Fruit fly (Drosophila melanogaster) whole organism, embryonic: Measurements from ENCODE around the gene nolo.
A peak's percentile ranks its signal among the peaks of the same experiment; 100 is the strongest.

Experiments used
- ATbp ChIP-seq: fragments of 200-800 bp; sonication (Bioruptor generic); optimal IDR thresholded peaks from 2 replicates; lab custom pipeline; 2017; ENCODE audit warnings: missing biosample characterization, mild to moderate bottlenecking, missing genetic modification characterization, missing genetic modification reagents
- Adf1 ChIP-seq: fragments of 200-800 bp; sonication (Bioruptor generic); IDR thresholded peaks from 2 replicates; pipeline ENCODE4 v1.3.6; 2022; ENCODE audit warnings: missing biosample characterization, missing genetic modification characterization
- Atf-2 ChIP-seq: fragments of 200-800 bp; sonication (Bioruptor generic); optimal IDR thresholded peaks from 2 replicates; lab custom pipeline; 2016; ENCODE audit warnings: missing biosample characterization, missing genetic modification characterization
- Atf3 ChIP-seq: fragments of 200-800 bp; sonication (Bioruptor generic); optimal IDR thresholded peaks from 3 replicates; lab custom pipeline; 2016; ENCODE audit warnings: missing biosample characterization, missing genetic modification characterization
- BtbVII ChIP-seq: fragments of 200-800 bp; sonication (Bioruptor generic); optimal IDR thresholded peaks from 3 replicates; lab custom pipeline; 2017; ENCODE audit warnings: missing biosample characterization, mild to moderate bottlenecking, missing genetic modification characterization
- CG10462 ChIP-seq: fragments of 200-800 bp; sonication (Bioruptor generic); optimal IDR thresholded peaks from 2 replicates; lab custom pipeline; 2016; ENCODE audit warnings: missing biosample characterization, missing genetic modification characterization
- CG11695 ChIP-seq: fragments of 200-800 bp; sonication (Bioruptor generic); IDR thresholded peaks from 3 replicates; pipeline ENCODE4 v1.3.6; 2022; ENCODE audit warnings: missing biosample characterization, missing genetic modification characterization
- CG12659 ChIP-seq: fragments of 200-800 bp; sonication (Bioruptor generic); optimal IDR thresholded peaks from 3 replicates; lab custom pipeline; 2017; ENCODE audit warnings: mild to moderate bottlenecking, missing biosample characterization, missing genetic modification reagents, missing genetic modification characterization
- CG13123 ChIP-seq: fragments of 200-800 bp; sonication (Bioruptor generic); optimal IDR thresholded peaks from 2 replicates; lab custom pipeline; 2016; ENCODE audit warnings: missing biosample characterization, missing genetic modification characterization
- CG13775 ChIP-seq: fragments of 200-800 bp; sonication (Bioruptor generic); optimal IDR thresholded peaks from 3 replicates; lab custom pipeline; 2017; ENCODE audit warnings: missing biosample characterization, mild to moderate bottlenecking, missing genetic modification characterization
- CG14050 ChIP-seq: fragments of 200-800 bp; sonication (Bioruptor generic); IDR thresholded peaks from 3 replicates; pipeline ENCODE4 v1.3.6; 2022; ENCODE audit warnings: missing biosample characterization, missing genetic modification characterization
- CG17359 ChIP-seq: fragments of 200-800 bp; sonication (Bioruptor generic); optimal IDR thresholded peaks from 3 replicates; lab custom pipeline; 2018; ENCODE audit warnings: missing biosample characterization, mild to moderate bottlenecking, missing genetic modification characterization, moderate library complexity
- CG2678 ChIP-seq: fragments of 200-800 bp; sonication (Bioruptor generic); optimal IDR thresholded peaks from 3 replicates; lab custom pipeline; 2019; ENCODE audit warnings: missing biosample characterization, mild to moderate bottlenecking, missing genetic modification characterization, moderate library complexity
- CG33213 ChIP-seq: fragments of 200-800 bp; sonication (Bioruptor generic); optimal IDR thresholded peaks from 3 replicates; lab custom pipeline; 2016; ENCODE audit warnings: missing biosample characterization, missing genetic modification characterization
- CG4360 ChIP-seq: fragments of 200-800 bp; sonication (Bioruptor generic); IDR thresholded peaks from 2 replicates; pipeline ENCODE4 v1.3.6; 2022; ENCODE audit warnings: missing biosample characterization, missing genetic modification characterization
- CG4730 ChIP-seq: fragments of 200-800 bp; sonication (Bioruptor generic); IDR thresholded peaks from 2 replicates; pipeline ENCODE4 v1.3.6; 2022; ENCODE audit warnings: missing biosample characterization, missing genetic modification characterization
- CG4854 ChIP-seq: fragments of 200-800 bp; sonication (Bioruptor generic); optimal IDR thresholded peaks from 2 replicates; lab custom pipeline; 2016; ENCODE audit warnings: missing biosample characterization, missing genetic modification characterization, inconsistent platforms
- CG8359 ChIP-seq: fragments of 200-800 bp; sonication (Bioruptor generic); optimal IDR thresholded peaks from 2 replicates; lab custom pipeline; 2017; ENCODE audit warnings: missing biosample characterization, mild to moderate bottlenecking, missing genetic modification characterization, borderline replicate concordance
- CG8765 ChIP-seq: fragments of 200-800 bp; sonication (Bioruptor generic); IDR thresholded peaks from 2 replicates; pipeline ENCODE4 v1.3.6; 2022; ENCODE audit warnings: missing biosample characterization, missing genetic modification characterization
- CTCF ChIP-seq: fragments of 200-800 bp; sonication (Bioruptor generic); optimal IDR thresholded peaks from 2 replicates; lab custom pipeline; 2017; ENCODE audit warnings: missing biosample characterization, mild to moderate bottlenecking, missing genetic modification characterization, moderate library complexity
- CkIIα-i1 ChIP-seq: fragments of 200-800 bp; sonication (Bioruptor generic); IDR thresholded peaks from 2 replicates; pipeline ENCODE4 v1.3.6; 2022; ENCODE audit warnings: missing biosample characterization, missing genetic modification characterization
- CrebB ChIP-seq: fragments of 200-800 bp; sonication (Bioruptor generic); optimal IDR thresholded peaks from 3 replicates; lab custom pipeline; 2018; ENCODE audit warnings: missing biosample characterization, mild to moderate bottlenecking, missing genetic modification characterization
- D ChIP-seq, 2 experiments: fragments of 200-800 bp in 1 of 2; fragments of >200 bp in 1 of 2; sonication (Bioruptor generic) in 1 of 2; optimal IDR thresholded peaks; 2 replicates in 1 of 2; 3 replicates in 1 of 2; lab custom pipeline; 2017; ENCODE audit warnings: mild to moderate bottlenecking in 1 of 2, missing biosample characterization in 1 of 2, missing genetic modification characterization in 1 of 2, missing genetic modification reagents in 1 of 2
- Doc3 ChIP-seq: fragments of 200-800 bp; sonication (Bioruptor generic); IDR thresholded peaks from 3 replicates; pipeline ENCODE4 v1.3.6; 2022; ENCODE audit warnings: missing biosample characterization, missing genetic modification characterization; ENCODE audit not compliant: partially characterized antibody
- Hey ChIP-seq: fragments of 200-800 bp; sonication (Bioruptor generic); optimal IDR thresholded peaks from 3 replicates; lab custom pipeline; 2018; ENCODE audit warnings: missing biosample characterization, mild to moderate bottlenecking, missing genetic modification characterization
- Kr ChIP-seq: fragments of 200-800 bp; sonication (Bioruptor generic); optimal IDR thresholded peaks from 2 replicates; lab custom pipeline; 2017; ENCODE audit warnings: missing biosample characterization, mild to moderate bottlenecking, missing genetic modification characterization
- Lhr ChIP-seq: fragments of 200-800 bp; sonication (Bioruptor generic); optimal IDR thresholded peaks from 3 replicates; lab custom pipeline; 2017; ENCODE audit warnings: mild to moderate bottlenecking, missing biosample characterization, missing genetic modification reagents, missing genetic modification characterization
- MTF-1 ChIP-seq: fragments of 200-800 bp; sonication (Bioruptor generic); optimal IDR thresholded peaks from 2 replicates; lab custom pipeline; 2018; ENCODE audit warnings: missing biosample characterization, mild to moderate bottlenecking, missing genetic modification characterization, borderline replicate concordance
- Mad ChIP-seq: fragments of 200-800 bp; sonication (Bioruptor generic); optimal IDR thresholded peaks from 2 replicates; lab custom pipeline; 2016; ENCODE audit warnings: missing biosample characterization, missing genetic modification characterization
- Meics ChIP-seq: fragments of 200-800 bp; sonication (Bioruptor generic); optimal IDR thresholded peaks from 2 replicates; lab custom pipeline; 2017; ENCODE audit warnings: missing biosample characterization, mild to moderate bottlenecking, missing genetic modification characterization
- Tbp ChIP-seq: fragments of >200 bp; optimal IDR thresholded peaks from 2 replicates; lab custom pipeline; 2018; ENCODE audit warnings: missing biosample characterization, missing genetic modification characterization
- ab ChIP-seq: fragments of 200-800 bp; sonication (Bioruptor generic); optimal IDR thresholded peaks from 2 replicates; lab custom pipeline; 2016; ENCODE audit warnings: missing biosample characterization, missing genetic modification characterization
- aop ChIP-seq: fragments of 200-800 bp; sonication (Bioruptor generic); IDR thresholded peaks from 2 replicates; pipeline ENCODE4 v1.3.6; 2022; ENCODE audit warnings: missing biosample characterization, missing genetic modification characterization
- ash1 ChIP-seq: fragments of 200-800 bp; sonication (Bioruptor generic); optimal IDR thresholded peaks from 2 replicates; lab custom pipeline; 2018; ENCODE audit warnings: missing biosample characterization, mild to moderate bottlenecking, missing genetic modification characterization
- bigmax ChIP-seq: fragments of 200-800 bp; sonication (Bioruptor generic); optimal IDR thresholded peaks from 2 replicates; lab custom pipeline; 2018; ENCODE audit warnings: missing biosample characterization, mild to moderate bottlenecking, missing genetic modification characterization
- caup ChIP-seq: fragments of 200-800 bp; sonication (Bioruptor generic); optimal IDR thresholded peaks from 3 replicates; lab custom pipeline; 2017; ENCODE audit warnings: missing biosample characterization, mild to moderate bottlenecking, missing genetic modification characterization, moderate library complexity; ENCODE audit not compliant: severe bottlenecking
- chn ChIP-seq: fragments of 200-800 bp; sonication (Bioruptor generic); optimal IDR thresholded peaks from 2 replicates; lab custom pipeline; 2016; ENCODE audit warnings: missing biosample characterization, missing genetic modification characterization
- dan ChIP-seq: fragments of 200-800 bp; sonication (Bioruptor generic); IDR thresholded peaks from 2 replicates; pipeline ENCODE4 v1.3.6; 2022; ENCODE audit warnings: missing biosample characterization, missing genetic modification characterization
- disco-r ChIP-seq: fragments of 200-800 bp; sonication (Bioruptor generic); optimal IDR thresholded peaks from 2 replicates; lab custom pipeline; 2016; ENCODE audit warnings: missing biosample characterization, missing genetic modification characterization
- eve ChIP-seq, 2 experiments: fragments of >200 bp; optimal IDR thresholded peaks; 2 replicates each; lab custom pipeline; 2017; ENCODE audit warnings: missing biosample characterization in 2 of 2, missing genetic modification characterization in 2 of 2
- exex ChIP-seq: fragments of 200-800 bp; sonication (Bioruptor generic); optimal IDR thresholded peaks from 4 replicates; lab custom pipeline; 2018; ENCODE audit warnings: missing biosample characterization, mild to moderate bottlenecking, missing genetic modification characterization, moderate library complexity
- fd102C ChIP-seq: fragments of 200-800 bp; sonication (Bioruptor generic); optimal IDR thresholded peaks from 2 replicates; lab custom pipeline; 2018; ENCODE audit warnings: missing biosample characterization, mild to moderate bottlenecking, missing genetic modification characterization, moderate library complexity
- gt ChIP-seq: fragments of 200-800 bp; sonication (Bioruptor generic); IDR thresholded peaks from 2 replicates; pipeline ENCODE4 v1.3.6; 2022; ENCODE audit warnings: missing biosample characterization, missing genetic modification characterization
- h ChIP-seq: fragments of >200 bp; optimal IDR thresholded peaks from 2 replicates; lab custom pipeline; 2017
- ken ChIP-seq: fragments of 200-800 bp; sonication (Bioruptor generic); IDR thresholded peaks from 3 replicates; pipeline ENCODE4 v1.3.6; 2022; ENCODE audit warnings: missing biosample characterization, missing genetic modification characterization
- nau ChIP-seq: fragments of 200-800 bp; sonication (Bioruptor generic); optimal IDR thresholded peaks from 3 replicates; lab custom pipeline; 2017; ENCODE audit warnings: missing biosample characterization, mild to moderate bottlenecking, missing genetic modification characterization, missing genetic modification reagents
- nerfin-2 ChIP-seq: fragments of 200-800 bp; sonication (Bioruptor generic); IDR thresholded peaks from 2 replicates; pipeline ENCODE4 v1.3.6; 2022; ENCODE audit warnings: missing biosample characterization, missing genetic modification characterization; ENCODE audit not compliant: partially characterized antibody
- otp ChIP-seq: fragments of 200-800 bp; sonication (Bioruptor generic); IDR thresholded peaks from 3 replicates; pipeline ENCODE4, ENCODE4 v1.3.6; 2022; ENCODE audit warnings: missing biosample characterization, missing genetic modification characterization
- p53 ChIP-seq: fragments of 200-800 bp; sonication (Bioruptor generic); optimal IDR thresholded peaks from 2 replicates; lab custom pipeline; 2016; ENCODE audit warnings: missing biosample characterization, missing genetic modification characterization
- ranshi ChIP-seq: fragments of 200-800 bp; sonication (Bioruptor generic); IDR thresholded peaks from 2 replicates; pipeline ENCODE4 v1.3.6; 2022; ENCODE audit warnings: missing biosample characterization, missing genetic modification characterization
- yki ChIP-seq: fragments of >200 bp; optimal IDR thresholded peaks from 3 replicates; lab custom pipeline; 2018

Gene nolo

dm6 chr2L:21683053-21683767, 696 bp upstream of the nolo start (continued):
- TF ChIP-seq Lhr, result peak; percentile 50
- TF ChIP-seq bigmax (GFP tag; lab: Kevin White, UChicago), result no peak
- TF ChIP-seq CG33213, result peak; percentile 18
- TF ChIP-seq CTCF, result peak; percentile 87
- no peak for TF ChIP-seq aop
- TF ChIP-seq MTF-1, result no peak
- no peak for TF ChIP-seq Doc3 (GFP tag; lab: Robert Waterston, UW)
- TF ChIP-seq Hey (tag; lab: Kevin White, UChicago), result no peak
- no peak for TF ChIP-seq fd102C (GFP tag; lab: Kevin White, UChicago)
- TF ChIP-seq dan (GFP tag; lab: Robert Waterston, UW), result no peak
- no peak for TF ChIP-seq ranshi
- TF ChIP-seq Mad (GFP tag; lab: Kevin White, UChicago), result no peak
- no peak for TF ChIP-seq yki (lab: Kevin White, UChicago)
- peak; percentile 55 for TF ChIP-seq exex (tag; lab: Kevin White, UChicago)
- TF ChIP-seq gt (GFP tag; lab: Robert Waterston, UW), result no peak
- no peak for TF ChIP-seq BtbVII (GFP tag; lab: Kevin White, UChicago)
- TF ChIP-seq disco-r, result no peak
- no peak for TF ChIP-seq Kr (GFP tag; lab: Kevin White, UChicago)
- TF ChIP-seq Atf-2 (GFP tag; lab: Kevin White, UChicago), result no peak
- no peak for TF ChIP-seq ab (GFP tag; lab: Kevin White, UChicago)
- no peak for TF ChIP-seq CG12659 (GFP tag; lab: Kevin White, UChicago)
- TF ChIP-seq CG10462 (GFP tag; lab: Kevin White, UChicago), result no peak
- no peak for TF ChIP-seq ash1 (GFP tag; lab: Kevin White, UChicago)
- no peak for TF ChIP-seq ken (GFP tag; lab: Robert Waterston, UW)
- no peak for TF ChIP-seq ATbp (GFP tag; lab: Kevin White, UChicago)
- no peak for TF ChIP-seq h (lab: Kevin White, UChicago)
- no peak for TF ChIP-seq nau (GFP tag; lab: Kevin White, UChicago)
- TF ChIP-seq otp (GFP tag; lab: Robert Waterston, UW), result no peak
- no peak for TF ChIP-seq CG8359 (GFP tag; lab: Kevin White, UChicago)
- no peak for TF ChIP-seq CG13775 (GFP tag; lab: Kevin White, UChicago)
- no peak for TF ChIP-seq CG17359 (tag; lab: Kevin White, UChicago)
- no peak for TF ChIP-seq CG4360 (GFP tag; lab: Robert Waterston, UW)
- TF ChIP-seq caup (GFP tag; lab: Kevin White, UChicago), result no peak
- peak in 1 of 2 experiments; percentile 42 for TF ChIP-seq eve (GFP tag; optimal IDR thresholded peaks at IDR 0.05; lab: Kevin White, UChicago)
- TF ChIP-seq CG14050 (GFP tag; lab: Robert Waterston, UW), result no peak
- no peak for TF ChIP-seq CrebB (tag; lab: Kevin White, UChicago)
- no peak for TF ChIP-seq Tbp (GFP tag; lab: Kevin White, UChicago)
- TF ChIP-seq nerfin-2, result no peak
- TF ChIP-seq Meics (GFP tag; lab: Kevin White, UChicago), result no peak
- TF ChIP-seq CG4854 (GFP tag; lab: Kevin White, UChicago), result no peak
- no peak for TF ChIP-seq Adf1 (GFP tag; lab: Robert Waterston, UW)
- TF ChIP-seq CG11695, result no peak
- TF ChIP-seq CkIIα-i1, result no peak
- no peak for TF ChIP-seq Atf3 (GFP tag; lab: Kevin White, UChicago)
- TF ChIP-seq CG2678 (tag; lab: Kevin White, UChicago), result no peak
- TF ChIP-seq p53 (GFP tag; lab: Kevin White, UChicago), result no peak
- TF ChIP-seq CG8765, result no peak
- no peak for TF ChIP-seq D (optimal IDR thresholded peaks at IDR 0.05; lab: Kevin White, UChicago)
- no peak for TF ChIP-seq D (GFP tag; optimal IDR thresholded peaks at IDR 0.05; lab: Kevin White, UChicago)
- TF ChIP-seq CG4730 (GFP tag; lab: Robert Waterston, UW), result no peak
- no peak for TF ChIP-seq chn
- no peak for TF ChIP-seq CG13123 (GFP tag; lab: Kevin White, UChicago)
